Worm (Caenorhabditis elegans) whole organism, early embryonic: Measurements from ENCODE around the gene bcf-1.

Source experiments
- B0310.2 ChIP-seq: sonication (generic microtip); optimal IDR thresholded peaks from 2 replicates; lab custom pipeline; 2016; ENCODE audit warnings: mild to moderate bottlenecking, missing genetic modification characterization, missing compliant biosample characterization
- F13C5.2 ChIP-seq: sonication (generic microtip); optimal IDR thresholded peaks from 2 replicates; lab custom pipeline; 2017; ENCODE audit warnings: mild to moderate bottlenecking, missing genetic modification characterization, inconsistent platforms, missing compliant biosample characterization
- ama-1 ChIP-seq: fragments of 150-350 bp; optimal IDR thresholded peaks from 2 replicates; lab custom pipeline; 2014
- ceh-13 ChIP-seq: fragments of 200-800 bp; sonication (Bioruptor generic); optimal IDR thresholded peaks from 2 replicates; lab custom pipeline; 2018; ENCODE audit warnings: mild to moderate bottlenecking, missing genetic modification characterization, missing compliant biosample characterization
- ets-7 ChIP-seq: sonication (generic microtip); optimal IDR thresholded peaks from 2 replicates; lab custom pipeline; 2016; ENCODE audit warnings: missing genotype, missing genetic modification characterization, missing compliant biosample characterization
- flt-1 ChIP-seq: fragments of 200-800 bp; sonication (Bioruptor generic); IDR thresholded peaks from 2 replicates; pipeline ENCODE4 v1.3.6; 2022; ENCODE audit warnings: missing genetic modification characterization, missing compliant biosample characterization
- hmbx-1 ChIP-seq: sonication (generic microtip); optimal IDR thresholded peaks from 2 replicates; lab custom pipeline; 2016; ENCODE audit warnings: mild to moderate bottlenecking, missing genetic modification characterization, missing compliant biosample characterization
- hnd-1 ChIP-seq: sonication (generic microtip); optimal IDR thresholded peaks from 2 replicates; lab custom pipeline; 2016; ENCODE audit warnings: missing genetic modification characterization, missing compliant biosample characterization
- pes-1 ChIP-seq: fragments of 200-800 bp; sonication (Bioruptor generic); IDR thresholded peaks from 2 replicates; pipeline ENCODE4 v1.3.6; 2022; ENCODE audit warnings: missing genetic modification reagents, missing genetic modification characterization, missing compliant biosample characterization
- sea-1 ChIP-seq: fragments of 200-800 bp; sonication (Bioruptor generic); conservative IDR thresholded peaks from 2 replicates; pipeline ENCODE4 v1.3.6; 2022; ENCODE audit warnings: missing genetic modification characterization, missing compliant biosample characterization
- tbx-11 ChIP-seq: fragments of 200-800 bp; sonication (Bioruptor generic); IDR thresholded peaks from 2 replicates; pipeline ENCODE4 v1.3.6; 2022; ENCODE audit warnings: missing genetic modification characterization, missing compliant biosample characterization

DNA sequence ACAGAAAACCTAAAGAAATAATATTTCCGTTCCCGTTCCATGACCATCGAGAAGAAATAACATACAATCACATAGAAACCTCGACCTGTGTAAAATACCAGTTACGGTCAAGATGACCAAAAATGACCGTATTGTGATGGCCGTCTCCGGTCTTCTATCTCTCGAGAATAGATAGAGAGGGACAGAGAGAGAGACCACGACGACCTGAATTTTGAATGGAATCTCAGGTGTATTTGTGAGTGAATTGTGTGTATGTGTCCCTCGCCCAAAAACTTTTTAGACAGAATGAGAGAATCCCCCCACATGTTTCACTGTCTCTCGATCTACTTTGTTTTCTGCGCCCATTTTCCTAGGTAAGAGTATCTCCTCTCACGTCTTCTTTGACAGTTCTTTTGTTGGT is 53.8 kb downstream of the bcf-1 start:
- TF ChIP-seq B0310.2 (tag; lab: Kevin White, UChicago) (no peak), hnd-1 (tag; lab: Kevin White, UChicago) (no peak), ceh-13 (GFP tag; lab: Kevin White, UChicago) (no peak), hmbx-1 (tag; lab: Kevin White, UChicago) (no peak), flt-1 (GFP tag; lab: Robert Waterston, UW) (no peak), ama-1 (lab: Kevin White, UChicago) (no peak), sea-1 (GFP tag; lab: Robert Waterston, UW) (no peak), pes-1 (GFP tag; lab: Robert Waterston, UW) (no peak), ets-7 (no peak), tbx-11 (GFP tag; lab: Robert Waterston, UW) (no peak), F13C5.2 (no peak)
